Worm (Caenorhabditis elegans) whole organism, mixed stage, embryonic: ENCODE results near the gene ttc-37.

Experiments
- M03D4.4 ChIP-seq: sonication (generic microtip); optimal IDR thresholded peaks from 2 replicates; lab custom pipeline; 2017; ENCODE audit warnings: mild to moderate bottlenecking, missing genetic modification characterization, missing compliant biosample characterization
- bed-3 ChIP-seq: fragments of 200-800 bp; sonication (Bioruptor generic); optimal IDR thresholded peaks from 3 replicates; lab custom pipeline; 2018; ENCODE audit warnings: mild to moderate bottlenecking, missing genetic modification characterization, moderate library complexity, missing compliant biosample characterization
- blmp-1 ChIP-seq: fragments of 150-350 bp; optimal IDR thresholded peaks from 2 replicates; lab custom pipeline; 2014; ENCODE audit warnings: missing biosample characterization, missing genetic modification characterization
- ceh-83 ChIP-seq: fragments of 200-800 bp; sonication (Bioruptor generic); optimal IDR thresholded peaks from 2 replicates; lab custom pipeline; 2018; ENCODE audit warnings: mild to moderate bottlenecking, missing genetic modification characterization, missing compliant biosample characterization
- cnd-1 ChIP-seq: fragments of 200-800 bp; sonication (Bioruptor generic); optimal IDR thresholded peaks from 2 replicates; lab custom pipeline; 2018; ENCODE audit warnings: mild to moderate bottlenecking, missing genetic modification characterization, missing compliant biosample characterization
- elt-1 ChIP-seq: sonication (generic microtip); optimal IDR thresholded peaks from 2 replicates; lab custom pipeline; 2017; ENCODE audit warnings: missing genetic modification characterization, mild to moderate bottlenecking, missing compliant biosample characterization, antibody characterized with exemption, moderate library complexity, borderline replicate concordance; ENCODE audit not compliant: insufficient read depth
- elt-3 ChIP-seq: fragments of 150-350 bp; optimal IDR thresholded peaks from 2 replicates; lab custom pipeline; 2014; ENCODE audit warnings: missing biosample characterization, missing genetic modification characterization
- hlh-1 ChIP-seq: fragments of 150-350 bp; optimal IDR thresholded peaks from 2 replicates; lab custom pipeline; 2014; ENCODE audit warnings: missing biosample characterization, missing genetic modification reagents, missing genetic modification characterization
- lin-13 ChIP-seq: fragments of 150-350 bp; optimal IDR thresholded peaks from 2 replicates; lab custom pipeline; 2014; ENCODE audit warnings: missing biosample characterization, missing genetic modification characterization
- mep-1 ChIP-seq: fragments of 150-350 bp; optimal IDR thresholded peaks from 2 replicates; lab custom pipeline; 2017; ENCODE audit warnings: missing biosample characterization, missing genetic modification reagents, missing genetic modification characterization, inconsistent platforms
- nhr-12 ChIP-seq: fragments of 150-350 bp; optimal IDR thresholded peaks from 2 replicates; lab custom pipeline; 2014; ENCODE audit warnings: missing biosample characterization, missing genetic modification characterization
- nhr-2 ChIP-seq: fragments of 150-350 bp; optimal IDR thresholded peaks from 2 replicates; lab custom pipeline; 2014; ENCODE audit warnings: missing biosample characterization, missing genetic modification characterization
- nhr-237 ChIP-seq: fragments of 150-350 bp; optimal IDR thresholded peaks from 2 replicates; lab custom pipeline; 2014; ENCODE audit warnings: missing biosample characterization, missing genetic modification characterization
- nhr-28 ChIP-seq: fragments of 150-350 bp; optimal IDR thresholded peaks from 2 replicates; lab custom pipeline; 2014; ENCODE audit warnings: missing biosample characterization, missing genetic modification characterization
- sem-2 ChIP-seq: fragments of 200-800 bp; sonication (Bioruptor generic); optimal IDR thresholded peaks from 2 replicates; lab custom pipeline; 2018; ENCODE audit warnings: mild to moderate bottlenecking, missing genetic modification characterization, missing compliant biosample characterization
- snpc-4 ChIP-seq: fragments of 150-350 bp; optimal IDR thresholded peaks from 2 replicates; lab custom pipeline; 2014; ENCODE audit warnings: missing biosample characterization, missing genetic modification characterization
- tbx-8 ChIP-seq: fragments of 200-800 bp; sonication (Bioruptor generic); optimal IDR thresholded peaks from 2 replicates; lab custom pipeline; 2018; ENCODE audit warnings: mild to moderate bottlenecking, missing genetic modification characterization, moderate library complexity, missing compliant biosample characterization
- unc-39 ChIP-seq: fragments of 150-350 bp; optimal IDR thresholded peaks from 2 replicates; lab custom pipeline; 2014; ENCODE audit warnings: missing biosample characterization, missing genetic modification characterization
- zip-8 ChIP-seq: fragments of 150-350 bp; optimal IDR thresholded peaks from 2 replicates; lab custom pipeline; 2014; ENCODE audit warnings: missing biosample characterization, missing genetic modification characterization

The ttc-37 gene

DNA sequence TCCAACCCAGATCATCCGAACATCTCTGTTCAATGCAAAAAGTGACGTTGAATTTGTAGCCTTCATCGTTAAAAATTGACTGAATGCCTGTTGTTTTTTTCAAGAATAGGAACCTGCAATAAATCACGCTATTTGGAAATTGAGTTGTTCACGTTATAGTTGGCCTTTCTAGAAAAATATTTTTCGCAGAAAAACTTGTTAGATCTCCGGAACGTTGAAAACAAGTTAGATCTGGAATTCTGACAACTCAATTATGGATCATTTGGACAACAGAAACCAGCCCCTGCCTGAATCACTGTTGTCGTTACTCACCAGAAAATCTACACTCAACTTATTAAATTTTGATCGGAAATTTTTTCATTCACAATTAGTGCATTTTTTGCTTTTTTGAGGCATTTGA, 53.1 kb downstream of the ttc-37 start, which contains the start of gene srt-67:
Gene srt-67, minus strand, starts transcription at position 101 of the 400 bp plus-strand sequence.
- TF ChIP-seq zip-8 (tag; lab: Kevin White, UChicago) = no peak

DNA sequence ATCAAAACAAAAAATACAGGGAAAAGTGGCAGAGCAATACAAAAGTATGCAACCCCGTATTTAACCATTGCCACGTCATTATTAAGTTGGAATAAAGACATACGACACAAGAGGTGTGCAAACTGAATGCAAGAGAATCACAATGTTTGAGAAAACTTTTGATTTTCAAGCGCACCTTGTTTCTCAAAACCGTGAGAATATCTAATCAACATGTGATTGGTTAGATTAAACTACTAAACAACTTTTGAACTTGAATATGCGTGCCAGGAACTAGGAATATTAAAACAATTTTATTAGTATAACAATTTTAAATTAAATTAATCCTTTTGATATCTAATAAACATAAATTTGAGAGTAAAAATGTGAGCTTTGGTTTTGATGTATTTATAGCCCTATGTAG, 55.2 kb downstream of the ttc-37 start, which contains the start of gene srt-70:
Gene srt-70, minus strand, starts transcription at position 101 of the 400 bp plus-strand sequence.
- TF ChIP-seq elt-3 (tag; lab: Kevin White, UChicago) = no peak
- TF ChIP-seq bed-3 (GFP tag; lab: Kevin White, UChicago) = no peak
- TF ChIP-seq nhr-28 (tag; lab: Kevin White, UChicago) = no peak
- TF ChIP-seq unc-39 (tag; lab: Kevin White, UChicago) = no peak
- TF ChIP-seq elt-1 (tag; lab: Kevin White, UChicago) = no peak
- TF ChIP-seq cnd-1 (tag; lab: Kevin White, UChicago) = no peak
- TF ChIP-seq ceh-83 (GFP tag; lab: Kevin White, UChicago) = no peak
- no peak for TF ChIP-seq blmp-1
- TF ChIP-seq snpc-4 (tag; lab: Kevin White, UChicago) = no peak
- no peak for TF ChIP-seq nhr-237
- TF ChIP-seq tbx-8 (GFP tag; lab: Kevin White, UChicago) = no peak
- no peak for TF ChIP-seq M03D4.4 (tag; lab: Kevin White, UChicago)
- no peak for TF ChIP-seq lin-13 (tag; lab: Kevin White, UChicago)
- no peak for TF ChIP-seq hlh-1 (tag; lab: Kevin White, UChicago)
- TF ChIP-seq nhr-12 = no peak
- no peak for TF ChIP-seq nhr-2
- no peak for TF ChIP-seq sem-2 (GFP tag; lab: Kevin White, UChicago)

DNA sequence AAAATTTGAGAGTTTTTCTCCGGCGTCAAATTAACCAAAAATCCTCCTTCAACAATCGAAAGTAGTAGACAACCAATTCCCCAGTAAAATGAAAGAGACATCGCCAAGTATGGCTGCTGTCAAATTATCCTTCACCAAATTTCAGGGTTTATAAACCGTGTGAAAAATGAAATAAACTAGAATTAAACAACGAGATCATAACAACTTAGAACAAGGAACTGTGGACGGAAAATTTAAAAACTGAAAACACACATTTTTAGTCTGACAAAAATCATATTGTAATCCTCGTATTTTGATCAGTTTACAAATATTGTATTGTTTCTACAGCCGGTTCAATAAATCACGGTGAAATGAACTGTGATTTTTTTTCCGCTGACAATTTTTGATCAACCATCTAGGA, 58.7 kb downstream of the ttc-37 start, which contains the start of gene cest-30:
Gene cest-30, minus strand, starts transcription at position 101 of the 400 bp plus-strand sequence.
- TF ChIP-seq ceh-83 (GFP tag; lab: Kevin White, UChicago) (no peak), blmp-1 (no peak), mep-1 (tag; lab: Kevin White, UChicago) (no peak)
